Worm (Caenorhabditis elegans) whole organism, young adult: ENCODE data around the gene Y57G11C.28.

Experiments
- B0261.1 ChIP-seq: sonication (generic microtip); optimal IDR thresholded peaks from 2 replicates; lab custom pipeline; 2016; ENCODE audit warnings: mild to moderate bottlenecking, missing genetic modification characterization, moderate library complexity, missing compliant biosample characterization
- F22D6.2 ChIP-seq: sonication (generic microtip); optimal IDR thresholded peaks from 2 replicates; lab custom pipeline; 2016; ENCODE audit warnings: mild to moderate bottlenecking, missing genetic modification characterization, missing compliant biosample characterization
- F49E8.2 ChIP-seq: sonication (generic microtip); optimal IDR thresholded peaks from 3 replicates; lab custom pipeline; 2017; ENCODE audit warnings: missing genetic modification characterization, mild to moderate bottlenecking, missing compliant biosample characterization, antibody characterized with exemption, moderate library complexity; ENCODE audit not compliant: insufficient read depth
- F57A8.1 ChIP-seq: fragments of 200-800 bp; sonication (Bioruptor generic); optimal IDR thresholded peaks from 2 replicates; lab custom pipeline; 2018; ENCODE audit warnings: mild to moderate bottlenecking, missing genetic modification characterization, moderate library complexity, missing compliant biosample characterization
- F57C9.4 ChIP-seq: sonication (generic microtip); optimal IDR thresholded peaks from 2 replicates; lab custom pipeline; 2017; ENCODE audit warnings: mild to moderate bottlenecking, missing genetic modification characterization, missing compliant biosample characterization
- Y95B8A.8 ChIP-seq: fragments of 200-800 bp; sonication (Bioruptor generic); IDR thresholded peaks from 2 replicates; pipeline ENCODE4 v1.3.6; 2022; ENCODE audit warnings: missing genetic modification reagents, missing genetic modification characterization, missing compliant biosample characterization
- ZK185.1 ChIP-seq: sonication (generic microtip); optimal IDR thresholded peaks from 2 replicates; lab custom pipeline; 2016; ENCODE audit warnings: mild to moderate bottlenecking, missing genetic modification characterization, missing compliant biosample characterization; ENCODE audit not compliant: poor library complexity, severe bottlenecking
- akir-1 ChIP-seq: fragments of 200-800 bp; sonication (Bioruptor generic); optimal IDR thresholded peaks from 2 replicates; lab custom pipeline; 2018; ENCODE audit warnings: mild to moderate bottlenecking, missing genetic modification characterization, moderate library complexity, missing compliant biosample characterization
- aptf-2 ChIP-seq: fragments of 200-800 bp; sonication (Bioruptor generic); conservative IDR thresholded peaks from 2 replicates; pipeline ENCODE4 v1.3.6; 2022; ENCODE audit warnings: missing genetic modification reagents, missing genetic modification characterization, missing compliant biosample characterization
- athp-1 ChIP-seq: sonication (generic microtip); optimal IDR thresholded peaks from 2 replicates; lab custom pipeline; 2017; ENCODE audit warnings: mild to moderate bottlenecking, missing genetic modification characterization, missing compliant biosample characterization
- bed-1 ChIP-seq: fragments of 200-800 bp; sonication (Bioruptor generic); IDR thresholded peaks from 2 replicates; pipeline ENCODE4 v1.3.6; 2022; ENCODE audit warnings: missing genetic modification reagents, missing genetic modification characterization, missing compliant biosample characterization
- ceh-100 ChIP-seq: fragments of 200-800 bp; sonication (Bioruptor generic); IDR thresholded peaks from 2 replicates; pipeline ENCODE4 v1.3.6; 2022; ENCODE audit warnings: missing genetic modification reagents, missing genetic modification characterization, missing compliant biosample characterization
- ceh-27 ChIP-seq: fragments of 200-800 bp; sonication (Bioruptor generic); optimal IDR thresholded peaks from 2 replicates; lab custom pipeline; 2018; ENCODE audit warnings: mild to moderate bottlenecking, missing genetic modification characterization, moderate library complexity, missing compliant biosample characterization
- ceh-79 ChIP-seq: sonication (generic microtip); optimal IDR thresholded peaks from 2 replicates; lab custom pipeline; 2017; ENCODE audit warnings: mild to moderate bottlenecking, missing genetic modification characterization, missing compliant biosample characterization
- ceh-91 ChIP-seq: fragments of 200-800 bp; sonication (Bioruptor generic); IDR thresholded peaks from 2 replicates; pipeline ENCODE4 v1.3.6; 2022; ENCODE audit warnings: missing genetic modification reagents, missing genetic modification characterization, missing compliant biosample characterization
- dox-1 ChIP-seq: fragments of 200-800 bp; sonication (Bioruptor generic); IDR thresholded peaks from 2 replicates; pipeline ENCODE4 v1.3.6; 2022; ENCODE audit warnings: missing genetic modification reagents, missing genetic modification characterization, missing compliant biosample characterization
- egl-44 ChIP-seq: fragments of 200-800 bp; sonication (Bioruptor generic); IDR thresholded peaks from 2 replicates; pipeline ENCODE4 v1.3.6; 2022; ENCODE audit warnings: missing genetic modification reagents, missing genetic modification characterization, missing compliant biosample characterization
- egrh-3 ChIP-seq: fragments of 200-800 bp; sonication (Bioruptor generic); IDR thresholded peaks from 2 replicates; pipeline ENCODE4 v1.3.6; 2022; ENCODE audit warnings: missing genetic modification reagents, missing genetic modification characterization, missing compliant biosample characterization
- ekl-4 ChIP-seq: fragments of 200-800 bp; sonication (Bioruptor generic); IDR thresholded peaks from 2 replicates; pipeline ENCODE4 v1.3.6; 2022; ENCODE audit warnings: missing genetic modification reagents, missing genetic modification characterization, missing compliant biosample characterization
- fkh-3 ChIP-seq: sonication (generic microtip); optimal IDR thresholded peaks from 2 replicates; lab custom pipeline; 2016; ENCODE audit warnings: mild to moderate bottlenecking, missing genetic modification characterization, missing compliant biosample characterization
- him-1 ChIP-seq: sonication (generic microtip); optimal IDR thresholded peaks from 2 replicates; lab custom pipeline; 2016; ENCODE audit warnings: missing genotype, missing genetic modification reagents, missing genetic modification characterization, missing compliant biosample characterization
- hmg-20 ChIP-seq: fragments of 200-800 bp; sonication (Bioruptor generic); IDR thresholded peaks from 2 replicates; pipeline ENCODE4 v1.3.6; 2022; ENCODE audit warnings: missing genetic modification reagents, missing genetic modification characterization, missing compliant biosample characterization
- let-526 ChIP-seq: fragments of 200-800 bp; sonication (Bioruptor generic); IDR thresholded peaks from 2 replicates; pipeline ENCODE4 v1.3.6; 2022; ENCODE audit warnings: missing genetic modification reagents, missing genetic modification characterization, missing compliant biosample characterization
- lin-26 ChIP-seq: fragments of 200-800 bp; sonication (Bioruptor generic); IDR thresholded peaks from 2 replicates; pipeline ENCODE4 v1.3.6; 2022; ENCODE audit warnings: missing genetic modification reagents, missing genetic modification characterization, missing compliant biosample characterization
- lin-40 ChIP-seq: sonication (generic microtip); optimal IDR thresholded peaks from 2 replicates; lab custom pipeline; 2016; ENCODE audit warnings: missing genetic modification characterization, mild to moderate bottlenecking, missing compliant biosample characterization, missing genotype, missing genetic modification reagents
- lin-54 ChIP-seq: fragments of 200-800 bp; sonication (Bioruptor generic); optimal IDR thresholded peaks from 2 replicates; lab custom pipeline; 2018; ENCODE audit warnings: mild to moderate bottlenecking, missing genetic modification characterization, missing compliant biosample characterization
- madf-10 ChIP-seq: sonication (generic microtip); optimal IDR thresholded peaks from 2 replicates; lab custom pipeline; 2016; ENCODE audit warnings: mild to moderate bottlenecking, missing genetic modification characterization, missing compliant biosample characterization
- madf-6 ChIP-seq: fragments of 200-800 bp; sonication (Bioruptor generic); IDR thresholded peaks from 2 replicates; pipeline ENCODE4 v1.3.6; 2022; ENCODE audit warnings: missing genetic modification reagents, missing genetic modification characterization, missing compliant biosample characterization
- madf-8 ChIP-seq: fragments of 200-800 bp; sonication (Bioruptor generic); conservative IDR thresholded peaks from 2 replicates; pipeline ENCODE4 v1.3.6; 2022; ENCODE audit warnings: missing genetic modification reagents, missing genetic modification characterization, missing compliant biosample characterization
- mcd-1 ChIP-seq: fragments of 200-800 bp; sonication (Bioruptor generic); IDR thresholded peaks from 2 replicates; pipeline ENCODE4 v1.3.6; 2022; ENCODE audit warnings: missing genetic modification reagents, missing genetic modification characterization, missing compliant biosample characterization
- mel-28 ChIP-seq: sonication (generic microtip); optimal IDR thresholded peaks from 2 replicates; lab custom pipeline; 2016; ENCODE audit warnings: borderline replicate concordance, mild to moderate bottlenecking, missing genetic modification characterization, missing compliant biosample characterization
- nfyb-1 ChIP-seq: fragments of 200-800 bp; sonication (Bioruptor generic); IDR thresholded peaks from 2 replicates; pipeline ENCODE4 v1.3.6; 2022; ENCODE audit warnings: missing genetic modification reagents, missing genetic modification characterization, missing compliant biosample characterization
- nhr-120 ChIP-seq: fragments of 200-800 bp; sonication (Bioruptor generic); IDR thresholded peaks from 2 replicates; pipeline ENCODE4 v1.3.6; 2022; ENCODE audit warnings: missing genetic modification characterization, missing compliant biosample characterization
- nhr-80 ChIP-seq: sonication (generic microtip); optimal IDR thresholded peaks from 2 replicates; lab custom pipeline; 2016; ENCODE audit warnings: missing genetic modification characterization, missing compliant biosample characterization
- pbrm-1 ChIP-seq: fragments of 200-800 bp; sonication (Bioruptor generic); IDR thresholded peaks from 2 replicates; pipeline ENCODE4 v1.3.6; 2022; ENCODE audit warnings: missing genetic modification reagents, missing genetic modification characterization, missing compliant biosample characterization
- sdz-38 ChIP-seq: sonication (generic microtip); optimal IDR thresholded peaks from 2 replicates; lab custom pipeline; 2016; ENCODE audit warnings: missing genotype, missing genetic modification characterization, missing compliant biosample characterization
- snpc-1.1 ChIP-seq: sonication (generic microtip); optimal IDR thresholded peaks from 2 replicates; lab custom pipeline; 2017; ENCODE audit warnings: missing genetic modification characterization, mild to moderate bottlenecking, missing compliant biosample characterization, antibody characterized with exemption, moderate library complexity, missing genotype, missing genetic modification reagents; ENCODE audit not compliant: insufficient read depth
- snpc-1.3 ChIP-seq: sonication (generic microtip); optimal IDR thresholded peaks from 2 replicates; lab custom pipeline; 2017; ENCODE audit warnings: missing genetic modification characterization, mild to moderate bottlenecking, missing compliant biosample characterization, antibody characterized with exemption, moderate library complexity, missing genotype, missing genetic modification reagents; ENCODE audit not compliant: insufficient read depth
- snpc-4 ChIP-seq, 5 experiments: fragments of 150-350 bp in 1 of 5; sonication (generic microtip) in 4 of 5; optimal IDR thresholded peaks; 2 replicates each; lab custom pipeline; 2014 to 2018; ENCODE audit warnings: missing genetic modification characterization in 5 of 5, missing biosample characterization in 3 of 5, antibody characterized with exemption in 2 of 5, mild to moderate bottlenecking in 2 of 5, missing compliant biosample characterization in 2 of 5, missing genotype in 2 of 5, moderate library complexity in 2 of 5, missing genetic modification reagents in 1 of 5
- somi-1 ChIP-seq: fragments of 200-800 bp; sonication (Bioruptor generic); optimal IDR thresholded peaks from 2 replicates; lab custom pipeline; 2018; ENCODE audit warnings: mild to moderate bottlenecking, missing genetic modification characterization, missing compliant biosample characterization
- sptf-2 ChIP-seq: fragments of 200-800 bp; sonication (Bioruptor generic); optimal IDR thresholded peaks from 2 replicates; lab custom pipeline; 2018; ENCODE audit warnings: mild to moderate bottlenecking, missing genetic modification characterization, missing compliant biosample characterization
- tbp1 ChIP-seq: fragments of 200-800 bp; sonication (Bioruptor generic); optimal IDR thresholded peaks from 2 replicates; lab custom pipeline; 2018; ENCODE audit warnings: mild to moderate bottlenecking, missing genetic modification characterization, missing compliant biosample characterization
- unc-62 ChIP-seq: fragments of 150-350 bp; optimal IDR thresholded peaks from 2 replicates; lab custom pipeline; 2014; ENCODE audit warnings: missing biosample characterization, missing genetic modification reagents, missing genetic modification characterization
- ztf-18 ChIP-seq: sonication (generic microtip); optimal IDR thresholded peaks from 2 replicates; lab custom pipeline; 2016; ENCODE audit warnings: missing genotype, mild to moderate bottlenecking, missing genetic modification characterization, missing compliant biosample characterization
- ztf-26 ChIP-seq: sonication (generic microtip); optimal IDR thresholded peaks from 2 replicates; lab custom pipeline; 2017; ENCODE audit warnings: missing genetic modification characterization, missing compliant biosample characterization
- ztf-3 ChIP-seq: fragments of 200-800 bp; sonication (Bioruptor generic); optimal IDR thresholded peaks from 2 replicates; lab custom pipeline; 2018; ENCODE audit warnings: mild to moderate bottlenecking, missing genetic modification characterization, missing compliant biosample characterization

Y57G11C.28 gene

DNA sequence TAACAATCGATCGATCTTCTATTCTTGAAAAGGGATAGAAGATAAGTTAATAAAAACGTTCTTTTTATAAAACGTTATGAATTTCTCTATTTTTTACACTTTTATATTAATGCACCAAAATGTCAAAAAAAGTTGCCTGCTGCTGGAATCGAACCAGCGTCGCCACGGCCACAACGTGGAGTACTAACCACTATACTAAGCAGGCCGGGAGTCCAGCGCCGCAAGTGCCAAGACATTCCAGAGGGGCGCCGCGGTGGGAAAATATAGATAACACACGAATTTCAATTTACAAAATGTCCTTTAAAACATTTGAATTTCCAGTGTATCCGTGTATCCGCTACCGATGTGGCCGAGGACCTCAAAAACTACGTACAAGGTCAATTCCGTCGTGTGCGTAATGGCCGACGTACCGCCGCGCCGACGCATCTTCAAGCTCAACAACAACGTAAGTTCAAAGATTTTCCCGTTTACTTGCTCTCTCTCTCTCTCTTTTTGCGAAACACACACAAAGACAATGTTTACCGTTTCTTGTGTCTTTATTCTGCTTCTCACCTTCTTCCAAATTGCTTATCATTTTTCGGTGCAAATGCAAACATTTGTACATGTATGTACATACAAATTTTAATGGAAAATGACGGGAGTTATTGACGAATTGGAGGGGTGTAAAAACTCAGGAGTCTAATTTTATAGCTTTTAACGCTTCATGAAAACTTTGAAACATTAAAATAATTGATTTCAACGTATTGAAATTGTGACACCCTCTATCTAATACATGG, 40.4 kb upstream of the Y57G11C.28 start (continued):
- peak; percentile 11 for TF ChIP-seq nhr-80 (tag; lab: Kevin White, UChicago)
- no peak for TF ChIP-seq lin-54
- no peak for TF ChIP-seq lin-40 (tag; lab: Kevin White, UChicago)
- TF ChIP-seq snpc-1.1 (tag; lab: Kevin White, UChicago), result peak; percentile 49
- no peak for TF ChIP-seq fkh-3 (tag; lab: Kevin White, UChicago)
- no peak for TF ChIP-seq F57C9.4 (tag; lab: Kevin White, UChicago)
- no peak for TF ChIP-seq ztf-26 (tag; lab: Kevin White, UChicago)
- TF ChIP-seq mcd-1, result no peak
- TF ChIP-seq akir-1 (GFP tag; lab: Kevin White, UChicago), result no peak
- TF ChIP-seq bed-1 (GFP tag; lab: Robert Waterston, UW), result no peak
- TF ChIP-seq F57A8.1 (GFP tag; lab: Kevin White, UChicago), result no peak
- no peak for TF ChIP-seq let-526 (GFP tag; lab: Robert Waterston, UW)
- TF ChIP-seq Y95B8A.8, result no peak
- no peak for TF ChIP-seq F49E8.2 (tag; lab: Kevin White, UChicago)
- TF ChIP-seq hmg-20 (GFP tag; lab: Robert Waterston, UW), result no peak
- TF ChIP-seq snpc-1.3 (tag; lab: Kevin White, UChicago), result peak; percentile 68
- TF ChIP-seq ztf-18, result peak; percentile 72
- no peak for TF ChIP-seq sptf-2
- TF ChIP-seq mel-28 (tag; lab: Kevin White, UChicago), result no peak
- TF ChIP-seq madf-10 (tag; lab: Kevin White, UChicago), result peak; percentile 7
- peak; percentile 13 for TF ChIP-seq ceh-79
- peak; percentile 95 for TF ChIP-seq tbp1 (GFP tag; lab: Kevin White, UChicago)
- TF ChIP-seq ZK185.1 (tag; lab: Kevin White, UChicago), result peak; percentile 49
- TF ChIP-seq egrh-3 (GFP tag; lab: Robert Waterston, UW), result no peak
- peak; percentile 60 for TF ChIP-seq him-1
- TF ChIP-seq ceh-27, result no peak
- no peak; the same call in 1 of the 2 replicates for TF ChIP-seq lin-26 (GFP tag; lab: Robert Waterston, UW)
- no peak for TF ChIP-seq ztf-3 (GFP tag; lab: Kevin White, UChicago)
- no peak; the same call in 1 of the 2 replicates for TF ChIP-seq dox-1 (GFP tag; lab: Robert Waterston, UW)
- TF ChIP-seq unc-62 (GFP tag; lab: Kevin White, UChicago), result no peak
- TF ChIP-seq pbrm-1 (GFP tag; lab: Robert Waterston, UW), result peak; percentile 28; the same call in 1 of the 2 replicates
- no peak for TF ChIP-seq nfyb-1 (GFP tag; lab: Robert Waterston, UW)
- TF ChIP-seq snpc-4 (GFP tag; optimal IDR thresholded peaks at IDR 0.05; lab: Kevin White, UChicago), result peak; percentile 90
- peak; percentile 17 to 98 (median 96) for TF ChIP-seq snpc-4 (tag; optimal IDR thresholded peaks at IDR 0.05; lab: Kevin White, UChicago)
- no peak for TF ChIP-seq sdz-38
- TF ChIP-seq madf-6 (GFP tag; lab: Robert Waterston, UW), result peak; percentile 44; the same call in 1 of the 2 replicates
- peak; percentile 81 for TF ChIP-seq B0261.1 (tag; lab: Kevin White, UChicago)
- no peak for TF ChIP-seq athp-1 (tag; lab: Kevin White, UChicago)
- TF ChIP-seq ceh-100, result no peak
- no peak for TF ChIP-seq madf-8 (GFP tag; lab: Robert Waterston, UW)
- TF ChIP-seq egl-44, result 0 out of 2 replicates have a peak, but pooled peaks have one; percentile 26
- no peak for TF ChIP-seq aptf-2 (GFP tag; lab: Robert Waterston, UW)
- TF ChIP-seq ekl-4 (GFP tag; lab: Robert Waterston, UW), result no peak
- TF ChIP-seq F22D6.2 (tag; lab: Kevin White, UChicago), result no peak
- TF ChIP-seq somi-1, result no peak
- TF ChIP-seq nhr-120 (GFP tag; lab: Robert Waterston, UW), result no peak
- TF ChIP-seq ceh-91, result no peak
